1 fruit fly cellular context compared by ENCODE assay signal in genomic region chr3R:8563774-8564173, dm6.
A peak's percentile ranks its signal among the peaks of the same experiment; 100 is the strongest.
TF ChIP-seq lines count a peak whose summit lies in the region.

Cenp-C (plus strand) TSS chr3R:8564105.

TF ChIP-seq in whole organism, embryonic, 481 proteins besides CTCF, POLR2A, EP300 and RAD21 (continued from another document and continues in another):
- TF ChIP-seq H2.0 (GFP tag; IDR thresholded peaks at IDR 0.05; lab: Robert Waterston, UW): no peak; the same call in 1 of the 2 replicates
- no peak for TF ChIP-seq CG11695 (GFP tag; IDR thresholded peaks at IDR 0.05; lab: Robert Waterston, UW)
- TF ChIP-seq corto (GFP tag; optimal IDR thresholded peaks at IDR 0.05; lab: Kevin White, UChicago): no peak
- no peak for TF ChIP-seq CG6813 (GFP tag; optimal IDR thresholded peaks at IDR 0.05; lab: Kevin White, UChicago)
- no peak for TF ChIP-seq Sry-β (GFP tag; optimal IDR thresholded peaks at IDR 0.05; lab: Kevin White, UChicago)
- no peak for TF ChIP-seq ATbp (GFP tag; optimal IDR thresholded peaks at IDR 0.05; lab: Kevin White, UChicago)
- TF ChIP-seq CG10321 (GFP tag; IDR thresholded peaks at IDR 0.05; lab: Robert Waterston, UW): no peak
- no peak for TF ChIP-seq yki (optimal IDR thresholded peaks at IDR 0.05; lab: Kevin White, UChicago)
- TF ChIP-seq CG12236 (GFP tag; optimal IDR thresholded peaks at IDR 0.05; lab: Kevin White, UChicago): no peak
- no peak for TF ChIP-seq Dref (GFP tag; IDR thresholded peaks at IDR 0.05; lab: Robert Waterston, UW)
- no peak for TF ChIP-seq pnt (GFP tag; optimal IDR thresholded peaks at IDR 0.05; lab: Kevin White, UChicago)
- TF ChIP-seq grn (GFP tag; optimal IDR thresholded peaks at IDR 0.05; lab: Kevin White, UChicago): no peak
- no peak for TF ChIP-seq CG12219 (GFP tag; optimal IDR thresholded peaks at IDR 0.05; lab: Kevin White, UChicago)
- no peak for TF ChIP-seq GATAe (GFP tag; conservative IDR thresholded peaks at IDR 0.05; lab: Robert Waterston, UW)
- no peak for TF ChIP-seq Neu2 (GFP tag; optimal IDR thresholded peaks at IDR 0.05; lab: Kevin White, UChicago; ENCODE audit: borderline replicate concordance)
- TF ChIP-seq dmrt11E (tag; optimal IDR thresholded peaks at IDR 0.05; lab: Kevin White, UChicago): no peak
- TF ChIP-seq CG8388 (GFP tag; optimal IDR thresholded peaks at IDR 0.05; lab: Kevin White, UChicago): no peak
- TF ChIP-seq HLH54F (GFP tag; optimal IDR thresholded peaks at IDR 0.05; lab: Kevin White, UChicago): peak; percentile 48
- TF ChIP-seq HmgD (GFP tag; optimal IDR thresholded peaks at IDR 0.05; lab: Kevin White, UChicago): no peak
- TF ChIP-seq run (tag; optimal IDR thresholded peaks at IDR 0.05; lab: Kevin White, UChicago): no peak
- TF ChIP-seq CG13296 (GFP tag; optimal IDR thresholded peaks at IDR 0.05; lab: Kevin White, UChicago): no peak
- TF ChIP-seq ab (GFP tag; optimal IDR thresholded peaks at IDR 0.05; lab: Kevin White, UChicago): no peak
- TF ChIP-seq CG6791 (GFP tag; IDR thresholded peaks at IDR 0.05; lab: Robert Waterston, UW; ENCODE audit: partially characterized antibody): no peak
- no peak for TF ChIP-seq Asciz (GFP tag; optimal IDR thresholded peaks at IDR 0.05; lab: Kevin White, UChicago)
- TF ChIP-seq org-1 (GFP tag; optimal IDR thresholded peaks at IDR 0.05; lab: Kevin White, UChicago): no peak
- no peak for TF ChIP-seq CG18764 (GFP tag; optimal IDR thresholded peaks at IDR 0.05; lab: Kevin White, UChicago)
- TF ChIP-seq Side (GFP tag; optimal IDR thresholded peaks at IDR 0.05; lab: Kevin White, UChicago): peak; percentile 32
- no peak for TF ChIP-seq gem (tag; optimal IDR thresholded peaks at IDR 0.05; lab: Kevin White, UChicago)
- TF ChIP-seq ap (GFP tag; IDR thresholded peaks at IDR 0.05; lab: Robert Waterston, UW): no peak
- no peak for TF ChIP-seq HLHmδ (GFP tag; optimal IDR thresholded peaks at IDR 0.05; lab: Kevin White, UChicago)
- peak in 1 of 2 experiments; percentile 23 for TF ChIP-seq chif (GFP tag; optimal IDR thresholded peaks at IDR 0.05; lab: Kevin White, UChicago)
- TF ChIP-seq tup (GFP tag; optimal IDR thresholded peaks at IDR 0.05; lab: Kevin White, UChicago): no peak
- TF ChIP-seq Oli (tag; optimal IDR thresholded peaks at IDR 0.05; lab: Kevin White, UChicago): no peak
- no peak for TF ChIP-seq sima (GFP tag; optimal IDR thresholded peaks at IDR 0.05; lab: Kevin White, UChicago)
- TF ChIP-seq sc (optimal IDR thresholded peaks at IDR 0.05; lab: Kevin White, UChicago): no peak
- TF ChIP-seq sc (GFP tag; optimal IDR thresholded peaks at IDR 0.05; lab: Kevin White, UChicago): no peak
- TF ChIP-seq stc (GFP tag; IDR thresholded peaks at IDR 0.05; lab: Robert Waterston, UW): no peak
- no peak for TF ChIP-seq Kr (GFP tag; optimal IDR thresholded peaks at IDR 0.05; lab: Kevin White, UChicago)
- TF ChIP-seq CG11247 (GFP tag; IDR thresholded peaks at IDR 0.05; lab: Robert Waterston, UW): no peak
- peak; percentile 41 for TF ChIP-seq CG4617 (GFP tag; optimal IDR thresholded peaks at IDR 0.05; lab: Kevin White, UChicago; ENCODE audit: borderline replicate concordance)
- no peak for TF ChIP-seq gce (GFP tag; IDR thresholded peaks at IDR 0.05; lab: Robert Waterston, UW)
- peak; percentile 46 for TF ChIP-seq CG13287 (GFP tag; IDR thresholded peaks at IDR 0.05; lab: Robert Waterston, UW; ENCODE audit: partially characterized antibody)
- no peak for TF ChIP-seq sens-2 (GFP tag; IDR thresholded peaks at IDR 0.05; lab: Robert Waterston, UW)
- no peak for TF ChIP-seq Hr39 (optimal IDR thresholded peaks at IDR 0.05; lab: Kevin White, UChicago)
- TF ChIP-seq lola (GFP tag; optimal IDR thresholded peaks at IDR 0.05; lab: Kevin White, UChicago): no peak
- TF ChIP-seq grau (tag; optimal IDR thresholded peaks at IDR 0.05; lab: Kevin White, UChicago): no peak
- no peak for TF ChIP-seq da (GFP tag; optimal IDR thresholded peaks at IDR 0.05; lab: Kevin White, UChicago)
- TF ChIP-seq CG11085 (GFP tag; IDR thresholded peaks at IDR 0.05; lab: Robert Waterston, UW): no peak
- TF ChIP-seq CG15269 (tag; optimal IDR thresholded peaks at IDR 0.05; lab: Kevin White, UChicago): no peak
- no peak for TF ChIP-seq pita (GFP tag; optimal IDR thresholded peaks at IDR 0.05; lab: Kevin White, UChicago)
- TF ChIP-seq Hr78 (GFP tag; optimal IDR thresholded peaks at IDR 0.05; lab: Kevin White, UChicago): no peak
- TF ChIP-seq CG17186 (GFP tag; optimal IDR thresholded peaks at IDR 0.05; lab: Kevin White, UChicago): peak; percentile 25
- TF ChIP-seq CG4730 (GFP tag; IDR thresholded peaks at IDR 0.05; lab: Robert Waterston, UW): no peak
- no peak for TF ChIP-seq CG9727 (GFP tag; optimal IDR thresholded peaks at IDR 0.05; lab: Kevin White, UChicago)
- TF ChIP-seq CG3163 (GFP tag; optimal IDR thresholded peaks at IDR 0.05; lab: Kevin White, UChicago): no peak
- peak; percentile 17 for TF ChIP-seq Hr3 (GFP tag; optimal IDR thresholded peaks at IDR 0.05; lab: Kevin White, UChicago)
- peak; percentile 39 for TF ChIP-seq CG12391 (tag; optimal IDR thresholded peaks at IDR 0.05; lab: Kevin White, UChicago)
- no peak for TF ChIP-seq inv (GFP tag; IDR thresholded peaks at IDR 0.05; lab: Robert Waterston, UW; ENCODE audit: partially characterized antibody)
- no peak for TF ChIP-seq ftz-f1 (GFP tag; optimal IDR thresholded peaks at IDR 0.05; lab: Kevin White, UChicago)
- TF ChIP-seq slou (GFP tag; optimal IDR thresholded peaks at IDR 0.05; lab: Kevin White, UChicago): no peak
- no peak for TF ChIP-seq E2f1 (GFP tag; IDR thresholded peaks at IDR 0.05; lab: Robert Waterston, UW)
- TF ChIP-seq CG2202 (tag; optimal IDR thresholded peaks at IDR 0.05; lab: Kevin White, UChicago): no peak
- TF ChIP-seq hth (optimal IDR thresholded peaks at IDR 0.05; lab: Kevin White, UChicago): no peak
- TF ChIP-seq CG30020 (tag; optimal IDR thresholded peaks at IDR 0.05; lab: Kevin White, UChicago): peak; percentile 25
- TF ChIP-seq CG4404 (GFP tag; IDR thresholded peaks at IDR 0.05; lab: Robert Waterston, UW): no peak
- no peak for TF ChIP-seq btn (GFP tag; optimal IDR thresholded peaks at IDR 0.05; lab: Kevin White, UChicago)
- TF ChIP-seq tna (GFP tag; IDR thresholded peaks at IDR 0.05; lab: Robert Waterston, UW; ENCODE audit: partially characterized antibody): no peak
- peak; percentile 72 for TF ChIP-seq Elba2 (GFP tag; optimal IDR thresholded peaks at IDR 0.05; lab: Kevin White, UChicago)
- no peak for TF ChIP-seq CG9876 (GFP tag; optimal IDR thresholded peaks at IDR 0.05; lab: Kevin White, UChicago)
- TF ChIP-seq Aef1 (GFP tag; IDR thresholded peaks at IDR 0.05; lab: Robert Waterston, UW): no peak; the same call in 2 of the 3 replicates
- peak; percentile 66 for TF ChIP-seq pzg (GFP tag; optimal IDR thresholded peaks at IDR 0.05; lab: Kevin White, UChicago)
- no peak for TF ChIP-seq salm (tag; optimal IDR thresholded peaks at IDR 0.05; lab: Kevin White, UChicago)
- TF ChIP-seq gro (GFP tag; optimal IDR thresholded peaks at IDR 0.05; lab: Kevin White, UChicago): peak; percentile 53
- no peak for TF ChIP-seq Ada2b (GFP tag; IDR thresholded peaks at IDR 0.05; lab: Robert Waterston, UW)
- TF ChIP-seq CG16779 (GFP tag; IDR thresholded peaks at IDR 0.05; lab: Robert Waterston, UW): no peak
- TF ChIP-seq hkb (optimal IDR thresholded peaks at IDR 0.05; lab: Kevin White, UChicago): peak; percentile 69
- TF ChIP-seq hkb (GFP tag; IDR thresholded peaks at IDR 0.05; lab: Robert Waterston, UW): no peak
- peak; percentile 52 for TF ChIP-seq CG30403 (GFP tag; optimal IDR thresholded peaks at IDR 0.05; lab: Kevin White, UChicago)
- TF ChIP-seq wor (GFP tag; IDR thresholded peaks at IDR 0.05; lab: Robert Waterston, UW): no peak
- TF ChIP-seq Sox100B (GFP tag; optimal IDR thresholded peaks at IDR 0.05; lab: Kevin White, UChicago): no peak
- TF ChIP-seq Six4 (GFP tag; optimal IDR thresholded peaks at IDR 0.05; lab: Kevin White, UChicago): no peak
- TF ChIP-seq ci (GFP tag; IDR thresholded peaks at IDR 0.05; lab: Robert Waterston, UW): no peak
- no peak for TF ChIP-seq CG31388 (GFP tag; optimal IDR thresholded peaks at IDR 0.05; lab: Kevin White, UChicago)
- peak; percentile 41 for TF ChIP-seq CG2116 (GFP tag; optimal IDR thresholded peaks at IDR 0.05; lab: Kevin White, UChicago)
- TF ChIP-seq Bdp1 (GFP tag; optimal IDR thresholded peaks at IDR 0.05; lab: Kevin White, UChicago): no peak
- TF ChIP-seq Chrac-16 (GFP tag; optimal IDR thresholded peaks at IDR 0.05; lab: Kevin White, UChicago): peak; percentile 14
- no peak for TF ChIP-seq H15 (GFP tag; IDR thresholded peaks at IDR 0.05; lab: Robert Waterston, UW)
- TF ChIP-seq cwo (GFP tag; optimal IDR thresholded peaks at IDR 0.05; lab: Kevin White, UChicago): no peak
- TF ChIP-seq unpg (GFP tag; optimal IDR thresholded peaks at IDR 0.05; lab: Kevin White, UChicago): no peak
- no peak for TF ChIP-seq chinmo (GFP tag; IDR thresholded peaks at IDR 0.05; lab: Robert Waterston, UW; ENCODE audit: partially characterized antibody)
- peak; percentile 72 for TF ChIP-seq Ets97D (GFP tag; optimal IDR thresholded peaks at IDR 0.05; lab: Kevin White, UChicago)
- TF ChIP-seq ham (GFP tag; IDR thresholded peaks at IDR 0.05; lab: Robert Waterston, UW): no peak
- no peak for TF ChIP-seq pros (GFP tag; optimal IDR thresholded peaks at IDR 0.05; lab: Kevin White, UChicago)
- TF ChIP-seq CG6272 (GFP tag; IDR thresholded peaks at IDR 0.05; lab: Robert Waterston, UW): no peak
- no peak for TF ChIP-seq CG18262 (tag; optimal IDR thresholded peaks at IDR 0.05; lab: Kevin White, UChicago)
- TF ChIP-seq Ptx1 (GFP tag; IDR thresholded peaks at IDR 0.05; lab: Robert Waterston, UW): peak; percentile 30; the same call in 1 of the 2 replicates
- no peak for TF ChIP-seq gcm (GFP tag; optimal IDR thresholded peaks at IDR 0.05; lab: Kevin White, UChicago)
- no peak for TF ChIP-seq h (optimal IDR thresholded peaks at IDR 0.05; lab: Kevin White, UChicago)
- TF ChIP-seq CG7556 (GFP tag; optimal IDR thresholded peaks at IDR 0.05; lab: Kevin White, UChicago): no peak
- peak; percentile 87 for TF ChIP-seq Ets65A (GFP tag; lab: Kevin White, UChicago)
- TF ChIP-seq Optix (GFP tag; IDR thresholded peaks at IDR 0.05; lab: Robert Waterston, UW): no peak
- no peak for TF ChIP-seq oc (tag; optimal IDR thresholded peaks at IDR 0.05; lab: Kevin White, UChicago)
- no peak for TF ChIP-seq CG14014 (GFP tag; IDR thresholded peaks at IDR 0.05; lab: Robert Waterston, UW)
- no peak for TF ChIP-seq Jarid2 (GFP tag; optimal IDR thresholded peaks at IDR 0.05; lab: Kevin White, UChicago)
- TF ChIP-seq kah (GFP tag; optimal IDR thresholded peaks at IDR 0.05; lab: Kevin White, UChicago): no peak
- TF ChIP-seq vvl (GFP tag; IDR thresholded peaks at IDR 0.05; lab: Robert Waterston, UW): 0 out of 2 replicates have a peak, but pooled peaks have one; percentile 29
- no peak for TF ChIP-seq CG10979 (tag; optimal IDR thresholded peaks at IDR 0.05; lab: Kevin White, UChicago)
- no peak for TF ChIP-seq Hmr (GFP tag; optimal IDR thresholded peaks at IDR 0.05; lab: Kevin White, UChicago)
- no peak for TF ChIP-seq B-H2 (GFP tag; optimal IDR thresholded peaks at IDR 0.05; lab: Kevin White, UChicago)
- no peak for TF ChIP-seq Lpt (GFP tag; optimal IDR thresholded peaks at IDR 0.05; lab: Kevin White, UChicago)
- no peak for TF ChIP-seq cas (GFP tag; IDR thresholded peaks at IDR 0.05; lab: Robert Waterston, UW)
- peak; percentile 73 for TF ChIP-seq jumu (GFP tag; optimal IDR thresholded peaks at IDR 0.05; lab: Kevin White, UChicago)
- no peak for TF ChIP-seq mld (GFP tag; IDR thresholded peaks at IDR 0.05; lab: Robert Waterston, UW; ENCODE audit: partially characterized antibody)
- no peak for TF ChIP-seq CG14441 (GFP tag; IDR thresholded peaks at IDR 0.05; lab: Robert Waterston, UW)
- TF ChIP-seq rib (GFP tag; IDR thresholded peaks at IDR 0.05; lab: Robert Waterston, UW): no peak
- TF ChIP-seq CG9797 (GFP tag; optimal IDR thresholded peaks at IDR 0.05; lab: Kevin White, UChicago): peak; percentile 77
- peak; percentile 33 for TF ChIP-seq bab2 (GFP tag; optimal IDR thresholded peaks at IDR 0.05; lab: Kevin White, UChicago)
- TF ChIP-seq CG4282 (GFP tag; optimal IDR thresholded peaks at IDR 0.05; lab: Kevin White, UChicago): no peak
- TF ChIP-seq CG8281 (tag; optimal IDR thresholded peaks at IDR 0.05; lab: Kevin White, UChicago): no peak
- TF ChIP-seq mirr (GFP tag; optimal IDR thresholded peaks at IDR 0.05; lab: Kevin White, UChicago): no peak
- no peak for TF ChIP-seq insv (GFP tag; optimal IDR thresholded peaks at IDR 0.05; lab: Kevin White, UChicago)
- no peak for TF ChIP-seq Dek (tag; optimal IDR thresholded peaks at IDR 0.05; lab: Kevin White, UChicago)
- peak; percentile 40 for TF ChIP-seq CG2712 (tag; optimal IDR thresholded peaks at IDR 0.05; lab: Kevin White, UChicago)
- no peak for TF ChIP-seq Blimp-1 (GFP tag; optimal IDR thresholded peaks at IDR 0.05; lab: Kevin White, UChicago)
- TF ChIP-seq lilli (GFP tag; optimal IDR thresholded peaks at IDR 0.05; lab: Kevin White, UChicago): peak; percentile 64
- TF ChIP-seq Ravus (GFP tag; IDR thresholded peaks at IDR 0.05; lab: Robert Waterston, UW): no peak
- TF ChIP-seq usp (GFP tag; optimal IDR thresholded peaks at IDR 0.05; lab: Kevin White, UChicago): no peak
- no peak for TF ChIP-seq CG34376 (GFP tag; optimal IDR thresholded peaks at IDR 0.05; lab: Kevin White, UChicago)
- no peak for TF ChIP-seq CG18011 (GFP tag; optimal IDR thresholded peaks at IDR 0.05; lab: Kevin White, UChicago)
- no peak for TF ChIP-seq Poxn (GFP tag; IDR thresholded peaks at IDR 0.05; lab: Robert Waterston, UW)
- peak; percentile 72 for TF ChIP-seq trem (tag; optimal IDR thresholded peaks at IDR 0.05; lab: Kevin White, UChicago)
- TF ChIP-seq CG2678 (tag; optimal IDR thresholded peaks at IDR 0.05; lab: Kevin White, UChicago): no peak
- peak; percentile 80 for TF ChIP-seq MBD-R2 (GFP tag; IDR thresholded peaks at IDR 0.05; lab: Robert Waterston, UW)
- TF ChIP-seq Adf1 (GFP tag; IDR thresholded peaks at IDR 0.05; lab: Robert Waterston, UW): no peak
- TF ChIP-seq dm (GFP tag; optimal IDR thresholded peaks at IDR 0.05; lab: Kevin White, UChicago): no peak
- TF ChIP-seq Atf-2 (GFP tag; optimal IDR thresholded peaks at IDR 0.05; lab: Kevin White, UChicago): no peak
- 0 out of 2 replicates have a peak, but pooled peaks have one; percentile 17 for TF ChIP-seq NFAT (GFP tag; IDR thresholded peaks at IDR 0.05; lab: Robert Waterston, UW)
- no peak for TF ChIP-seq croc (GFP tag; conservative IDR thresholded peaks at IDR 0.05; lab: Robert Waterston, UW)
- TF ChIP-seq Fer1 (GFP tag; optimal IDR thresholded peaks at IDR 0.05; lab: Kevin White, UChicago): no peak
- no peak for TF ChIP-seq bigmax (GFP tag; optimal IDR thresholded peaks at IDR 0.05; lab: Kevin White, UChicago)
